Comparison of ENCODE assay signal across 3 fruit fly cellular contexts in the genomic region with DNA sequence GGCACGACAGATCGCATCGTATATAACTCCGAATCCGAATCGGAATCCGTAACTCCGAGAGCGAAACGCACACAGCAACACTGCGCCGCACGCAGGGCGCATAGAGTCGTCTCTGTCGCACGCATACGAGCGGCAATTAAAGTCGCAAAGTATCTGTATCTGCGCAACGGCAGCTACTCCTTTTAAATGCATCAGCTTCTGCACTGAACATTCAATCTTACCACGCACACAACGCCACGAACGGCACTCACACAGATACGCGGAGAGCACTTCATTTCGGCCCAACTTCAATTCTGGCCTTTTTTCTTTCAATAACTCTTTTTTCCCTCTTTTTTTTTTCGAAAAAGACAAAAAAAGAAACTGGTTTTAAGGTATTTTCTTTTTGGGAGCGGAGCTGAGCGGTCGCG.
TF ChIP-seq lines count a peak whose summit lies in the region.

No protein-coding gene starts in this region.

TF ChIP-seq in whole organism, embryonic, 481 proteins besides CTCF, POLR2A, EP300 and RAD21 (continued from another document and continues in another):
- TF ChIP-seq pros (GFP tag; optimal IDR thresholded peaks at IDR 0.05; lab: Kevin White, UChicago) (no peak), CG11456 (GFP tag; IDR thresholded peaks at IDR 0.05; lab: Robert Waterston, UW) (no peak), Hmx (GFP tag; optimal IDR thresholded peaks at IDR 0.05; lab: Kevin White, UChicago) (no peak), CG4617 (GFP tag; optimal IDR thresholded peaks at IDR 0.05; lab: Kevin White, UChicago; ENCODE audit: borderline replicate concordance) (no peak), CG6272 (GFP tag; IDR thresholded peaks at IDR 0.05; lab: Robert Waterston, UW) (no peak), Drgx (GFP tag; IDR thresholded peaks at IDR 0.05; lab: Robert Waterston, UW) (peak; percentile 78), Spps (tag; optimal IDR thresholded peaks at IDR 0.05; lab: Kevin White, UChicago) (no peak), GATAe (GFP tag; conservative IDR thresholded peaks at IDR 0.05; lab: Robert Waterston, UW) (no peak), CG10462 (GFP tag; optimal IDR thresholded peaks at IDR 0.05; lab: Kevin White, UChicago) (no peak), Usf (GFP tag; optimal IDR thresholded peaks at IDR 0.05; lab: Kevin White, UChicago) (no peak), tin (GFP tag; optimal IDR thresholded peaks at IDR 0.05; lab: Kevin White, UChicago) (no peak), CG6175 (GFP tag; IDR thresholded peaks at IDR 0.05; lab: Robert Waterston, UW) (no peak), gem (tag; optimal IDR thresholded peaks at IDR 0.05; lab: Kevin White, UChicago) (no peak), CoRest (tag; optimal IDR thresholded peaks at IDR 0.05; lab: Kevin White, UChicago) (no peak), CG14710 (tag; optimal IDR thresholded peaks at IDR 0.05; lab: Kevin White, UChicago) (no peak), CG14965 (GFP tag; optimal IDR thresholded peaks at IDR 0.05; lab: Kevin White, UChicago; ENCODE audit: borderline replicate concordance) (no peak), stwl (tag; optimal IDR thresholded peaks at IDR 0.05; lab: Kevin White, UChicago) (peak; percentile 35), CG14667 (GFP tag; IDR thresholded peaks at IDR 0.05; lab: Robert Waterston, UW) (no peak), CG18262 (tag; optimal IDR thresholded peaks at IDR 0.05; lab: Kevin White, UChicago) (no peak), HLH4C (GFP tag; IDR thresholded peaks at IDR 0.05; lab: Robert Waterston, UW; ENCODE audit: partially characterized antibody) (no peak), CG10959 (GFP tag; IDR thresholded peaks at IDR 0.05; lab: Robert Waterston, UW) (no peak), CG17385 (GFP tag; optimal IDR thresholded peaks at IDR 0.05; lab: Kevin White, UChicago) (no peak), Dll (GFP tag; IDR thresholded peaks at IDR 0.05; lab: Robert Waterston, UW; ENCODE audit: partially characterized antibody) (peak; percentile 10; the same call in 1 of the 4 replicates), CG17802 (tag; optimal IDR thresholded peaks at IDR 0.05; lab: Kevin White, UChicago) (no peak), jigr1 (GFP tag; IDR thresholded peaks at IDR 0.05; lab: Robert Waterston, UW) (no peak), nerfin-2 (GFP tag; IDR thresholded peaks at IDR 0.05; lab: Robert Waterston, UW; ENCODE audit: partially characterized antibody) (no peak), CG7963 (GFP tag; IDR thresholded peaks at IDR 0.05; lab: Robert Waterston, UW; ENCODE audit: partially characterized antibody) (no peak), bsh (GFP tag; optimal IDR thresholded peaks at IDR 0.05; lab: Kevin White, UChicago) (peak in 1 of 2 experiments; percentile 90), CG12391 (tag; optimal IDR thresholded peaks at IDR 0.05; lab: Kevin White, UChicago) (no peak), CG10267 (tag; optimal IDR thresholded peaks at IDR 0.05; lab: Kevin White, UChicago) (no peak), CG1832 (GFP tag; optimal IDR thresholded peaks at IDR 0.05; lab: Kevin White, UChicago) (peak; percentile 72), CG11695 (GFP tag; IDR thresholded peaks at IDR 0.05; lab: Robert Waterston, UW) (no peak), Awh (GFP tag; IDR thresholded peaks at IDR 0.05; lab: Robert Waterston, UW) (no peak), dan (GFP tag; IDR thresholded peaks at IDR 0.05; lab: Robert Waterston, UW) (no peak), CG1603 (tag; optimal IDR thresholded peaks at IDR 0.05; lab: Kevin White, UChicago) (no peak), klu (GFP tag; IDR thresholded peaks at IDR 0.05; lab: Robert Waterston, UW) (no peak), CG10543 (GFP tag; optimal IDR thresholded peaks at IDR 0.05; lab: Kevin White, UChicago) (no peak), ase (GFP tag; IDR thresholded peaks at IDR 0.05; lab: Robert Waterston, UW) (no peak), prd (optimal IDR thresholded peaks at IDR 0.05; lab: Kevin White, UChicago) (no peak), prd (GFP tag; IDR thresholded peaks at IDR 0.05; lab: Robert Waterston, UW) (no peak), Gug (GFP tag; IDR thresholded peaks at IDR 0.05; lab: Robert Waterston, UW) (no peak), slou (GFP tag; optimal IDR thresholded peaks at IDR 0.05; lab: Kevin White, UChicago) (no peak), chif (GFP tag; optimal IDR thresholded peaks at IDR 0.05; lab: Kevin White, UChicago) (no peak), Ravus (GFP tag; IDR thresholded peaks at IDR 0.05; lab: Robert Waterston, UW) (no peak)

TF ChIP-seq in whole organism, prepupa, 60 proteins besides CTCF, POLR2A, EP300 and RAD21 (continued from another document):
- TF ChIP-seq CG11762 (GFP tag; optimal IDR thresholded peaks at IDR 0.05; lab: Kevin White, UChicago; ENCODE audit: insufficient read depth) (peak; percentile 57), Eip78C (GFP tag; lab: Kevin White, UChicago) (peak; percentile 57), Gug (GFP tag; IDR thresholded peaks at IDR 0.05; lab: Robert Waterston, UW) (no peak; the same call in 1 of the 2 replicates), CG10631 (GFP tag; optimal IDR thresholded peaks at IDR 0.05; lab: Kevin White, UChicago) (peak; percentile 40), CG8632 (GFP tag; optimal IDR thresholded peaks at IDR 0.05; lab: Kevin White, UChicago) (peak; percentile 73), CG6792 (GFP tag; optimal IDR thresholded peaks at IDR 0.05; lab: Kevin White, UChicago) (peak; percentile 37), salr (GFP tag; optimal IDR thresholded peaks at IDR 0.05; lab: Kevin White, UChicago) (peak; percentile 37 to 46), Lpt (GFP tag; optimal IDR thresholded peaks at IDR 0.05; lab: Kevin White, UChicago) (peak; percentile 78), svp (GFP tag; lab: Kevin White, UChicago) (no peak), CG8319 (GFP tag; optimal IDR thresholded peaks at IDR 0.05; lab: Kevin White, UChicago) (peak; percentile 68), Sox14 (GFP tag; optimal IDR thresholded peaks at IDR 0.05; lab: Kevin White, UChicago) (peak; percentile 17), CG3919 (GFP tag; optimal IDR thresholded peaks at IDR 0.05; lab: Kevin White, UChicago) (peak; percentile 72), CG6854 (GFP tag; optimal IDR thresholded peaks at IDR 0.05; lab: Kevin White, UChicago) (peak; percentile 83), CG8119 (GFP tag; IDR thresholded peaks at IDR 0.05; lab: Robert Waterston, UW) (peak; percentile 86), lz (GFP tag; optimal IDR thresholded peaks at IDR 0.05; lab: Kevin White, UChicago) (no peak), dac (GFP tag; optimal IDR thresholded peaks at IDR 0.05; lab: Kevin White, UChicago) (peak; percentile 14), Ets21C (GFP tag; optimal IDR thresholded peaks at IDR 0.05; lab: Kevin White, UChicago) (no peak), esn (GFP tag; optimal IDR thresholded peaks at IDR 0.05; lab: Kevin White, UChicago) (peak; percentile 9), fd85E (GFP tag; optimal IDR thresholded peaks at IDR 0.05; lab: Kevin White, UChicago) (peak; percentile 21), spab (GFP tag; optimal IDR thresholded peaks at IDR 0.05; lab: Kevin White, UChicago) (peak; percentile 94), eg (GFP tag; IDR thresholded peaks at IDR 0.05; lab: Robert Waterston, UW) (peak; percentile 85), Hr38 (GFP tag; optimal IDR thresholded peaks at IDR 0.05; lab: Kevin White, UChicago) (no peak), Hr39 (GFP tag; optimal IDR thresholded peaks at IDR 0.05; lab: Kevin White, UChicago) (no peak), CG11294 (GFP tag; IDR thresholded peaks at IDR 0.05; lab: Robert Waterston, UW) (no peak), fkh (GFP tag; optimal IDR thresholded peaks at IDR 0.05; lab: Kevin White, UChicago) (no peak), Ets96B (tag; optimal IDR thresholded peaks at IDR 0.05; lab: Kevin White, UChicago) (peak; percentile 83), CG32006 (GFP tag; optimal IDR thresholded peaks at IDR 0.05; lab: Kevin White, UChicago) (peak; percentile 63), CG9139 (GFP tag; optimal IDR thresholded peaks at IDR 0.05; lab: Kevin White, UChicago) (peak; percentile 97), cyc (GFP tag; optimal IDR thresholded peaks at IDR 0.05; lab: Kevin White, UChicago) (no peak), Eip93F (GFP tag; optimal IDR thresholded peaks at IDR 0.05; lab: Kevin White, UChicago) (peak; percentile 38), fd59A (GFP tag; optimal IDR thresholded peaks at IDR 0.05; lab: Kevin White, UChicago) (peak; percentile 69), CG16779 (tag; optimal IDR thresholded peaks at IDR 0.05; lab: Kevin White, UChicago) (peak; percentile 88), CG31627 (GFP tag; optimal IDR thresholded peaks at IDR 0.05; lab: Kevin White, UChicago) (no peak), dsx (GFP tag; optimal IDR thresholded peaks at IDR 0.05; lab: Kevin White, UChicago; ENCODE audit: poor library complexity, severe bottlenecking) (peak; percentile 65), Eip75B (GFP tag; optimal IDR thresholded peaks at IDR 0.05; lab: Kevin White, UChicago) (peak; percentile 75), CG10669 (GFP tag; optimal IDR thresholded peaks at IDR 0.05; lab: Kevin White, UChicago) (peak; percentile 83), Hr4 (GFP tag; optimal IDR thresholded peaks at IDR 0.05; lab: Kevin White, UChicago) (no peak), Smox (GFP tag; optimal IDR thresholded peaks at IDR 0.05; lab: Kevin White, UChicago) (peak; percentile 9), CG34406 (GFP tag; optimal IDR thresholded peaks at IDR 0.05; lab: Kevin White, UChicago) (peak; percentile 66), Blimp-1 (GFP tag; optimal IDR thresholded peaks at IDR 0.05; lab: Kevin White, UChicago) (peak; percentile 30), CG7368 (GFP tag; optimal IDR thresholded peaks at IDR 0.05; lab: Kevin White, UChicago) (peak; percentile 52)
TF ChIP-seq in whole organism, prepupa: peak in this region for 45.

TF ChIP-seq in whole organism, wandering third instar larva, 38 proteins besides CTCF, POLR2A, EP300 and RAD21 (continued from another document):
- TF ChIP-seq rgr (GFP tag; optimal IDR thresholded peaks at IDR 0.05; lab: Kevin White, UChicago) (no peak), brk (GFP tag; optimal IDR thresholded peaks at IDR 0.05; lab: Kevin White, UChicago) (peak; percentile 1), ey (GFP tag; optimal IDR thresholded peaks at IDR 0.05; lab: Kevin White, UChicago) (no peak), Mio (GFP tag; optimal IDR thresholded peaks at IDR 0.05; lab: Kevin White, UChicago) (no peak), br (GFP tag; optimal IDR thresholded peaks at IDR 0.05; lab: Kevin White, UChicago) (no peak), Jra (GFP tag; optimal IDR thresholded peaks at IDR 0.05; lab: Kevin White, UChicago) (no peak), Hnf4 (GFP tag; optimal IDR thresholded peaks at IDR 0.05; lab: Kevin White, UChicago) (no peak), woc (GFP tag; optimal IDR thresholded peaks at IDR 0.05; lab: Kevin White, UChicago) (no peak), dmrt93B (GFP tag; optimal IDR thresholded peaks at IDR 0.05; lab: Kevin White, UChicago) (no peak), usp (GFP tag; optimal IDR thresholded peaks at IDR 0.05; lab: Kevin White, UChicago) (no peak), h (GFP tag; optimal IDR thresholded peaks at IDR 0.05; lab: Kevin White, UChicago) (peak; percentile 25), OdsH (GFP tag; optimal IDR thresholded peaks at IDR 0.05; lab: Kevin White, UChicago) (no peak), lola (GFP tag; optimal IDR thresholded peaks at IDR 0.05; lab: Kevin White, UChicago) (no peak), Dif (GFP tag; optimal IDR thresholded peaks at IDR 0.05; lab: Kevin White, UChicago; ENCODE audit: partially characterized antibody) (peak; percentile 4), GATAd (GFP tag; optimal IDR thresholded peaks at IDR 0.05; lab: Kevin White, UChicago) (no peak)
TF ChIP-seq in whole organism, wandering third instar larva: peak in this region for 9.
